Worm (Caenorhabditis elegans): ENCODE measurements around the gene acs-9.
A peak's percentile ranks its signal among the peaks of the same experiment; 100 is the strongest.

DNA sequence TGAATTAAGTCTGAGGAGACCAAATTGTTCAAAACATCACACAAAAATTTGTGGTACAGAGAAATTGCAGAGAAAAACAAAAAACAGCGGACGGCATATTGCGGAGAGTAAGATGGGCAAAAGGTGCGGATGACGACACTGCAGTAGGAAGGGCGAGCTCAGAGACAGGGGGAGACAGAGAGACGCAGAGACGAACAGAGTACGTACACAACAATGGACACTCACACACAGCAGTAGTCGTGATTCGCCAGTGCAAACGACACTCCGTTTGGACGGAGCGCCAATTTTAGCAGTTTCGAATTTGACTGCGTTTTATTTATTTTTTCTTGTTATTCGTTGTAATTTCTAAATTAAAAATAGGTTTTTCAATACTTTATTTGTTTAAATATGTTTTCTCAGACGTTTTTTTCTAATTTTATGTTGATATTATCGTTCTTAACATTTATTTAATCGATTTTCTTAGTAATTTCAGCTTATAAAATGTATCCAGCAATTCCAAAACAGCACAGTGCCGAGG is 7.8 kb downstream of the acs-9 start, which contains the start of gene T20F7.1:
- TF ChIP-seq ceh-18 (tag; optimal IDR thresholded peaks at IDR 0.05), result peak; percentile 52
- TF ChIP-seq ceh-22 (tag; optimal IDR thresholded peaks at IDR 0.05), result no peak
- TF ChIP-seq hlh-13 (GFP tag; optimal IDR thresholded peaks at IDR 0.05), result no peak
- TF ChIP-seq pat-9 (tag; optimal IDR thresholded peaks at IDR 0.05), result no peak
- no peak for TF ChIP-seq K09A11.1 (tag; optimal IDR thresholded peaks at IDR 0.05; ENCODE audit: insufficient read depth)
